Worm (Caenorhabditis elegans) whole organism, L4/young adult: ENCODE measurements around the gene W08G11.5.

Source experiments
- W03F9.2 ChIP-seq: fragments of 150-350 bp; optimal IDR thresholded peaks from 2 replicates; lab custom pipeline; 2014; ENCODE audit warnings: missing biosample characterization, missing genetic modification characterization
- dao-5 ChIP-seq: sonication (generic microtip); optimal IDR thresholded peaks from 2 replicates; lab custom pipeline; 2016; ENCODE audit warnings: missing genotype, missing genetic modification characterization, moderate library complexity, missing compliant biosample characterization
- him-1 ChIP-seq: sonication (generic microtip); optimal IDR thresholded peaks from 2 replicates; lab custom pipeline; 2016; ENCODE audit warnings: missing genotype, missing genetic modification reagents, missing genetic modification characterization, missing compliant biosample characterization

DNA sequence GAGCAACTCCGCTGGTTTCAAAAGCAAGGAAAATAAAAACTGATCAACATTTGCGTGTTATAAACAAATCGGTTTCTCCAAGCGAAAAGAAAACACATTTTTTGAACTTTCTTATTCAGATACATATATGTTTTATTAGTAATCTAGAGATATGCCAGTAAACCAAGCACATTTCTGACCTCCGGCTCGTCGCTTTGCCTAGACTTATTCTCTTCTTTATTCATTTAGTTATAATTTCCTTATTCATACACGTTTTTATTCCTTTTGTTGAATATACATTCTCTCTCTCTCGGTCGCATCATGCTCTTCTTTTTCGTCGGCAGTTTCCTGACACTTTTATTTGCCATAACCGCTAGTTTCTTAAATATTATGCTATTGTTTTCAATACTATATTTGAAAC, 47.6 kb downstream of the W08G11.5 start, which contains the start of gene srbc-84:
- TF ChIP-seq him-1 (tag; lab: Kevin White, UChicago) = no peak
- no peak for TF ChIP-seq dao-5 (tag; lab: Kevin White, UChicago)
- TF ChIP-seq W03F9.2 (tag; lab: Kevin White, UChicago) = no peak
